Worm (Caenorhabditis elegans) whole organism, mixed stage, embryonic: ENCODE results near the gene nsph-4.3.

Source experiments
- M03D4.4 ChIP-seq: sonication (generic microtip); optimal IDR thresholded peaks from 2 replicates; lab custom pipeline; 2017; ENCODE audit warnings: mild to moderate bottlenecking, missing genetic modification characterization, missing compliant biosample characterization
- bed-3 ChIP-seq: fragments of 200-800 bp; sonication (Bioruptor generic); optimal IDR thresholded peaks from 3 replicates; lab custom pipeline; 2018; ENCODE audit warnings: mild to moderate bottlenecking, missing genetic modification characterization, moderate library complexity, missing compliant biosample characterization
- blmp-1 ChIP-seq: fragments of 150-350 bp; optimal IDR thresholded peaks from 2 replicates; lab custom pipeline; 2014; ENCODE audit warnings: missing biosample characterization, missing genetic modification characterization
- ceh-39 ChIP-seq: fragments of 150-350 bp; optimal IDR thresholded peaks from 2 replicates; lab custom pipeline; 2014; ENCODE audit warnings: missing biosample characterization, missing genetic modification characterization
- ceh-43 ChIP-seq: fragments of 200-800 bp; sonication (Bioruptor generic); optimal IDR thresholded peaks from 2 replicates; lab custom pipeline; 2018; ENCODE audit warnings: mild to moderate bottlenecking, missing genetic modification characterization, moderate library complexity, missing compliant biosample characterization
- ceh-83 ChIP-seq: fragments of 200-800 bp; sonication (Bioruptor generic); optimal IDR thresholded peaks from 2 replicates; lab custom pipeline; 2018; ENCODE audit warnings: mild to moderate bottlenecking, missing genetic modification characterization, missing compliant biosample characterization
- ces-1 ChIP-seq: fragments of 150-350 bp; optimal IDR thresholded peaks from 2 replicates; lab custom pipeline; 2014; ENCODE audit warnings: missing biosample characterization, missing genetic modification reagents, missing genetic modification characterization
- cnd-1 ChIP-seq: fragments of 200-800 bp; sonication (Bioruptor generic); optimal IDR thresholded peaks from 2 replicates; lab custom pipeline; 2018; ENCODE audit warnings: mild to moderate bottlenecking, missing genetic modification characterization, missing compliant biosample characterization
- drap-1 ChIP-seq: fragments of 200-800 bp; sonication (Bioruptor generic); optimal IDR thresholded peaks from 3 replicates; lab custom pipeline; 2018; ENCODE audit warnings: mild to moderate bottlenecking, missing genetic modification characterization, missing compliant biosample characterization
- elt-1 ChIP-seq: sonication (generic microtip); optimal IDR thresholded peaks from 2 replicates; lab custom pipeline; 2017; ENCODE audit warnings: missing genetic modification characterization, mild to moderate bottlenecking, missing compliant biosample characterization, antibody characterized with exemption, moderate library complexity, borderline replicate concordance; ENCODE audit not compliant: insufficient read depth
- elt-3 ChIP-seq: fragments of 150-350 bp; optimal IDR thresholded peaks from 2 replicates; lab custom pipeline; 2014; ENCODE audit warnings: missing biosample characterization, missing genetic modification characterization
- flh-1 ChIP-seq: fragments of 200-800 bp; sonication (Bioruptor generic); optimal IDR thresholded peaks from 2 replicates; lab custom pipeline; 2018; ENCODE audit warnings: mild to moderate bottlenecking, missing genetic modification characterization, moderate library complexity, missing compliant biosample characterization
- hlh-1 ChIP-seq: fragments of 150-350 bp; optimal IDR thresholded peaks from 2 replicates; lab custom pipeline; 2014; ENCODE audit warnings: missing biosample characterization, missing genetic modification reagents, missing genetic modification characterization
- lin-13 ChIP-seq: fragments of 150-350 bp; optimal IDR thresholded peaks from 2 replicates; lab custom pipeline; 2014; ENCODE audit warnings: missing biosample characterization, missing genetic modification characterization
- lin-32 ChIP-seq: fragments of 200-800 bp; sonication (Bioruptor generic); optimal IDR thresholded peaks from 2 replicates; lab custom pipeline; 2018; ENCODE audit warnings: mild to moderate bottlenecking, missing genetic modification characterization, missing compliant biosample characterization
- lsy-2 ChIP-seq: fragments of 150-350 bp; optimal IDR thresholded peaks from 2 replicates; lab custom pipeline; 2014; ENCODE audit warnings: missing biosample characterization, missing genetic modification characterization
- mab-5 ChIP-seq: fragments of 150-350 bp; optimal IDR thresholded peaks from 2 replicates; lab custom pipeline; 2014; ENCODE audit warnings: missing biosample characterization, missing genetic modification characterization
- mep-1 ChIP-seq: fragments of 150-350 bp; optimal IDR thresholded peaks from 2 replicates; lab custom pipeline; 2017; ENCODE audit warnings: missing biosample characterization, missing genetic modification reagents, missing genetic modification characterization, inconsistent platforms
- mls-2 ChIP-seq: sonication (generic microtip); optimal IDR thresholded peaks from 2 replicates; lab custom pipeline; 2016; ENCODE audit warnings: mild to moderate bottlenecking, missing genetic modification characterization, moderate library complexity, missing compliant biosample characterization
- nhr-12 ChIP-seq: fragments of 150-350 bp; optimal IDR thresholded peaks from 2 replicates; lab custom pipeline; 2014; ENCODE audit warnings: missing biosample characterization, missing genetic modification characterization
- nhr-2 ChIP-seq: fragments of 150-350 bp; optimal IDR thresholded peaks from 2 replicates; lab custom pipeline; 2014; ENCODE audit warnings: missing biosample characterization, missing genetic modification characterization
- nhr-237 ChIP-seq: fragments of 150-350 bp; optimal IDR thresholded peaks from 2 replicates; lab custom pipeline; 2014; ENCODE audit warnings: missing biosample characterization, missing genetic modification characterization
- nhr-28 ChIP-seq: fragments of 150-350 bp; optimal IDR thresholded peaks from 2 replicates; lab custom pipeline; 2014; ENCODE audit warnings: missing biosample characterization, missing genetic modification characterization
- nhr-76 ChIP-seq: sonication (generic microtip); optimal IDR thresholded peaks from 2 replicates; lab custom pipeline; 2017; ENCODE audit warnings: missing biosample characterization, missing genetic modification characterization
- sem-2 ChIP-seq: fragments of 200-800 bp; sonication (Bioruptor generic); optimal IDR thresholded peaks from 2 replicates; lab custom pipeline; 2018; ENCODE audit warnings: mild to moderate bottlenecking, missing genetic modification characterization, missing compliant biosample characterization
- snpc-4 ChIP-seq: fragments of 150-350 bp; optimal IDR thresholded peaks from 2 replicates; lab custom pipeline; 2014; ENCODE audit warnings: missing biosample characterization, missing genetic modification characterization
- sptf-1 ChIP-seq: sonication (generic microtip); optimal IDR thresholded peaks from 2 replicates; lab custom pipeline; 2017; ENCODE audit warnings: mild to moderate bottlenecking, missing genetic modification characterization, moderate library complexity, missing compliant biosample characterization
- tbx-8 ChIP-seq: fragments of 200-800 bp; sonication (Bioruptor generic); optimal IDR thresholded peaks from 2 replicates; lab custom pipeline; 2018; ENCODE audit warnings: mild to moderate bottlenecking, missing genetic modification characterization, moderate library complexity, missing compliant biosample characterization
- unc-120 ChIP-seq: sonication (generic microtip); optimal IDR thresholded peaks from 2 replicates; lab custom pipeline; 2017; ENCODE audit warnings: missing genetic modification characterization, missing compliant biosample characterization; ENCODE audit not compliant: poor library complexity, severe bottlenecking
- unc-39 ChIP-seq: fragments of 150-350 bp; optimal IDR thresholded peaks from 2 replicates; lab custom pipeline; 2014; ENCODE audit warnings: missing biosample characterization, missing genetic modification characterization
- unc-62 ChIP-seq: fragments of 150-350 bp; optimal IDR thresholded peaks from 2 replicates; lab custom pipeline; 2014; ENCODE audit warnings: missing biosample characterization, missing genetic modification reagents, missing genetic modification characterization
- zip-8 ChIP-seq: fragments of 150-350 bp; optimal IDR thresholded peaks from 2 replicates; lab custom pipeline; 2014; ENCODE audit warnings: missing biosample characterization, missing genetic modification characterization
- ztf-11 ChIP-seq: fragments of 150-350 bp; optimal IDR thresholded peaks from 2 replicates; lab custom pipeline; 2014; ENCODE audit warnings: missing biosample characterization, missing genetic modification characterization

The nsph-4.3 gene

DNA sequence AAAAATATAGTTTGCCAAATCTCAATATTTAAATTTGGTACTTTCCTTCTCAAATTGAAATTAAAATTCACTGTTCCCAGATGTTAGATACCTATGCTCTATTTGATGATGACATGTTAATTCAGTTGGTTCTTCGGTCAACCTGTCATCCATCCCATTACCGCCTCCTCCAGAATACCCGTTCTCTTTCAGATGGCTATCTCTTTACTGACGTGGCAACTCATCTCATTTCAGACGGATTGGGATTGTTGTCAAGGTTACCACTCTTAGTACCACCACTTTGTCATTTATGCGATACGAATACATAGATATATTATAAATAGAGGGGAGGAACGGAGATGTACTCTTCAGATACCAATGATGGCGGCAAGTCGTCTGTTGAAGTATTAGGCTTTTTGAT is 12.3 kb upstream of the nsph-4.3 start:
- peak; percentile 31 for TF ChIP-seq elt-1 (tag; lab: Kevin White, UChicago)
- peak; percentile 29 for TF ChIP-seq unc-62
- no peak for TF ChIP-seq bed-3
- no peak for TF ChIP-seq lin-13 (tag; lab: Kevin White, UChicago)
- peak; percentile 75 for TF ChIP-seq nhr-2 (tag; lab: Kevin White, UChicago)

DNA sequence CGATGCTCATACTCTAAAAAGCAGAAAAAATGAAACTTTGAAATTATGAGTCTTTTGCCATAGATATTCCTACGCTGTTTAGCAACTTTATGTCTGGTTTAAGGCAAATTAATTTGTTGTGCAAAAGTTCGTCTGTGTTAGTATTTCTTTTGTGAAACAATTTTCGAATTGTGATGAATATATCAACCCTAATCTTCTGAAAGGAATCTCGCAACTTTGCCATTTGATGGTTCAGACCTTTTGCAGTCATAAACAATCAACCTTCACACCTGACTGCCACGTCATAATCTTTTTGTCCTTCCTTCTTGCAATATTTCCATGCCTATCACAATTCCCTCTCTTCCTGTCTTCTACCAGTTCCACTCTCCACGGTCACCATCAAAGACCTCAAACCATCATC is 10.8 kb upstream of the nsph-4.3 start:
- TF ChIP-seq unc-39 (tag; lab: Kevin White, UChicago) (no peak), nhr-2 (tag; lab: Kevin White, UChicago) (no peak), nhr-237 (tag; lab: Kevin White, UChicago) (no peak), ztf-11 (tag; lab: Kevin White, UChicago) (no peak), blmp-1 (no peak), zip-8 (tag; lab: Kevin White, UChicago) (no peak), ces-1 (GFP tag; lab: Kevin White, UChicago) (no peak), lsy-2 (tag; lab: Kevin White, UChicago) (no peak), hlh-1 (tag; lab: Kevin White, UChicago) (no peak), elt-3 (tag; lab: Kevin White, UChicago) (no peak), ceh-39 (tag; lab: Kevin White, UChicago) (no peak), ceh-83 (GFP tag; lab: Kevin White, UChicago) (no peak), sptf-1 (tag; lab: Kevin White, UChicago) (no peak), nhr-28 (tag; lab: Kevin White, UChicago) (no peak), unc-120 (tag; lab: Kevin White, UChicago) (no peak)

DNA sequence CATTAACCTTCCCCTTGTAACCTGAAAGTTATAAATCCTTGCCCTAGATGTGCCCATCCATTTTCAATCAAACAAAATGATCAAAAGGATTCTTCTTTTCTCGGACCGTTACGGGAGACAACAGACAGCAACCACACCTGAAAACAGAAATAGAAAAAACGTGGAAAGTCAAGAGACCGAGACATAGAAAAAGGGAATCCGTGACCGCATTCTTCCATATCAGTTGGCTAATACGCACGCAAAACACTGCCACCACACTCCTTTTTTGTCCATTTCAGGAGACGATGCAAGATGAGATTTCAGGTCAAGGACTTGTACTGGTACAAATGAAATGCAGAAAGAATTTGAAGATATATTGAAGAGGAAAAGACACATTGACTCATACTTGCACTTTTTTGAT is 9.2 kb upstream of the nsph-4.3 start:
- TF ChIP-seq nhr-76 (tag; lab: Kevin White, UChicago) (no peak), elt-3 (tag; lab: Kevin White, UChicago) (no peak), ceh-39 (tag; lab: Kevin White, UChicago) (no peak)

DNA sequence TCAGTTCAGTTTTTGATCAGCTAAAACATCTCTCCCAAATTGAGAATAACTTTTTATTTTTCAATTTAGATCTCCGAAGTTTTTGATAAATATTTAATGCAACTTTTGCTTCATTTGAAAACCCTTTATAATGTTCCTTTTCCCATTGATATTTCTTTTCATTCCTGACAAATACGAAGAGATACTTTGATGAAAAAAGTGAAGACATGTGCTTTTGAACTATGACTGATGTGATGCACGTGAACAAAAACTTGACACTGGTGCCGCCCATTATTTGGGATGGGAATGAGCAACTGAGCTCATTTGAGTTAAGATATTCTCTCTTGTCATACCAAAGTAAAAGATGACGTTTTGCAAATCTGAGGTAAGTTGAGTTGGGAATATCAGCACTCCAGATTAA is 7.2 kb upstream of the nsph-4.3 start, which contains the start of gene T04A6.1:
Gene T04A6.1 (plus strand): TSS at position 301 of the 400 bp plus-strand sequence.
- TF ChIP-seq M03D4.4 (tag; lab: Kevin White, UChicago), result no peak
- TF ChIP-seq drap-1 (GFP tag; lab: Kevin White, UChicago), result no peak
- TF ChIP-seq zip-8 (tag; lab: Kevin White, UChicago), result no peak
- no peak for TF ChIP-seq hlh-1 (tag; lab: Kevin White, UChicago)
- TF ChIP-seq nhr-2 (tag; lab: Kevin White, UChicago), result no peak
- no peak for TF ChIP-seq ces-1 (GFP tag; lab: Kevin White, UChicago)
- no peak for TF ChIP-seq snpc-4
- TF ChIP-seq, all 35 proteins: peak for 0

DNA sequence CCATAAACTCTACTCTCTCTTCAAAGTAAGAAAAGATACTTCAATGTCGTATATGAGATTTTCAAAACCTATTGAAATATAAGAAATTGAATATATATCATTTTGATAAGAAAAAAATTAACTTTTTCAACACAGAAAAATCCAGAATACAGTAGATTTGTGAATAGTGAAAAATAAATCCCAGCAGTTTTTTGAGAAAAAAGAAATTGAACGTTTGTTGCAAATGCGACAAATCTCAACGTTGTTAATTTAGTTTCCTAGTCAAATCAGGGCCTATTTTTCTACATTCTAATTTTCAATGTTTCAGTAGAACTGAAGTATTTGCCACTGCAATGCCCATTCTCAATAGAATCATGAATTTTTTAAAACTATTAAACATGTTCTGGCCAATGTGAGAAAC is 5.5 kb upstream of the nsph-4.3 start, which contains the start of gene T04A6.2:
Gene T04A6.2 (plus strand): TSS at position 301 of the 400 bp plus-strand sequence.
- no peak for TF ChIP-seq blmp-1
- TF ChIP-seq nhr-76 (tag; lab: Kevin White, UChicago), result no peak
- TF ChIP-seq drap-1 (GFP tag; lab: Kevin White, UChicago), result no peak
- TF ChIP-seq elt-3 (tag; lab: Kevin White, UChicago), result no peak
- no peak for TF ChIP-seq cnd-1 (tag; lab: Kevin White, UChicago)
- no peak for TF ChIP-seq flh-1
- no peak for TF ChIP-seq lsy-2 (tag; lab: Kevin White, UChicago)
- no peak for TF ChIP-seq tbx-8 (GFP tag; lab: Kevin White, UChicago)
- no peak for TF ChIP-seq lin-13 (tag; lab: Kevin White, UChicago)
- no peak for TF ChIP-seq unc-120 (tag; lab: Kevin White, UChicago)
- no peak for TF ChIP-seq bed-3
- no peak for TF ChIP-seq mep-1 (tag; lab: Kevin White, UChicago)
- TF ChIP-seq hlh-1 (tag; lab: Kevin White, UChicago), result no peak
- no peak for TF ChIP-seq ceh-39 (tag; lab: Kevin White, UChicago)

DNA sequence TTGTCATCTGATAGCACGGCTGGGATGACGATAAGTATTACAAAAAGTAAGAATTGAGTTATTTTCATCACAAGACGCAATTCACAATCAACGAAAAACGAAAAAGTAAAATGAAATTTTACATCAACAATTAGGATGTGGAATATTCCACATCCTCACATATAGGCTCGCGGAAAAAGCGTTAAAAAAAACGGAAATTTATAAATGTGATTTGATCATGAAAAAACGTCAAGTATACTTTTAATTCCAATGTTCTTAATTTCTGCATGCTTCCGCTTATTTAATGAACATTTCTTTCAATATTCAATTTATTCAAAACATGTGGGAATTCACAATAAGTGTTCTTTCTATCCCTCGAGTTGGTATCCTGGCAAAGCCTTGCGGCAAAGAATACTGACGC is 845 bp downstream of the nsph-4.3 start, which contains the start of gene T04A6.3:
Gene T04A6.3 (minus strand): TSS at position 101 of the 400 bp plus-strand sequence.
- no peak for TF ChIP-seq mab-5 (tag; lab: Kevin White, UChicago)
- TF ChIP-seq nhr-28 (tag; lab: Kevin White, UChicago), result no peak
- TF ChIP-seq blmp-1, result no peak
- TF ChIP-seq nhr-12 (tag; lab: Kevin White, UChicago), result no peak
- no peak for TF ChIP-seq drap-1 (GFP tag; lab: Kevin White, UChicago)
- no peak for TF ChIP-seq ceh-83 (GFP tag; lab: Kevin White, UChicago)
- no peak for TF ChIP-seq sem-2 (GFP tag; lab: Kevin White, UChicago)
- TF ChIP-seq sptf-1 (tag; lab: Kevin White, UChicago), result no peak
- TF ChIP-seq ceh-43 (GFP tag; lab: Kevin White, UChicago), result no peak
- no peak for TF ChIP-seq lin-32 (GFP tag; lab: Kevin White, UChicago)
- no peak for TF ChIP-seq lin-13 (tag; lab: Kevin White, UChicago)
- no peak for TF ChIP-seq cnd-1 (tag; lab: Kevin White, UChicago)
- no peak for TF ChIP-seq unc-62
- no peak for TF ChIP-seq elt-1 (tag; lab: Kevin White, UChicago)
- TF ChIP-seq mls-2 (tag; lab: Kevin White, UChicago), result no peak
- no peak for TF ChIP-seq nhr-76 (tag; lab: Kevin White, UChicago)
